Worm (Caenorhabditis elegans): ENCODE data around the gene fbxc-58.

The fbxc-58 gene

ce11 chrIV:9371126-9371525, at the start of gene fbxc-58:
Gene fbxc-58 (plus strand): TSS chrIV:9371508.
- TF ChIP-seq peb-1 (tag; optimal IDR thresholded peaks at IDR 0.05), result no peak
- peak; percentile 72 for TF ChIP-seq fos-1 (tag; optimal IDR thresholded peaks at IDR 0.05)

ce11 chrIV:9322489-9322888, 48.8 kb upstream of the fbxc-58 start:
- TF ChIP-seq Y55F3AM.14 (GFP tag; optimal IDR thresholded peaks at IDR 0.05), result no peak
- TF ChIP-seq ama-1 (optimal IDR thresholded peaks at IDR 0.05), result peak; percentile 16
- TF ChIP-seq sma-9 (GFP tag; optimal IDR thresholded peaks at IDR 0.05), result peak; percentile 37
- no peak for TF ChIP-seq sma-9 (tag; optimal IDR thresholded peaks at IDR 0.05)
- TF ChIP-seq unc-39 (tag; optimal IDR thresholded peaks at IDR 0.05), result no peak
- no peak for TF ChIP-seq nhr-6 (tag; optimal IDR thresholded peaks at IDR 0.05)
- TF ChIP-seq crh-2 (tag; optimal IDR thresholded peaks at IDR 0.05), result peak; percentile 25
- no peak for TF ChIP-seq nhr-10 (tag; optimal IDR thresholded peaks at IDR 0.05)
- no peak for TF ChIP-seq lsy-2 (tag; optimal IDR thresholded peaks at IDR 0.05)
- TF ChIP-seq sma-3 (GFP tag; optimal IDR thresholded peaks at IDR 0.05), result peak; percentile 25
- TF ChIP-seq unc-55 (GFP tag; optimal IDR thresholded peaks at IDR 0.05), result no peak
- TF ChIP-seq lin-13 (GFP tag; optimal IDR thresholded peaks at IDR 0.05), result no peak
- no peak for TF ChIP-seq fos-1 (tag; optimal IDR thresholded peaks at IDR 0.05)

- TF ChIP-seq nhr-21 (tag; optimal IDR thresholded peaks at IDR 0.05) (no peak), skn-1 (tag; optimal IDR thresholded peaks at IDR 0.05) (no peak), elt-3 (tag; optimal IDR thresholded peaks at IDR 0.05) (no peak), lin-39 (tag; optimal IDR thresholded peaks at IDR 0.05) (no peak), unc-39 (tag; optimal IDR thresholded peaks at IDR 0.05) (no peak), crh-2 (tag; optimal IDR thresholded peaks at IDR 0.05) (no peak), mbf-1 (tag; optimal IDR thresholded peaks at IDR 0.05) (no peak), nhr-10 (tag; optimal IDR thresholded peaks at IDR 0.05) (no peak), ceh-16 (tag; optimal IDR thresholded peaks at IDR 0.05) (no peak), lin-13 (GFP tag; optimal IDR thresholded peaks at IDR 0.05) (no peak), nhr-129 (tag; optimal IDR thresholded peaks at IDR 0.05) (no peak), nhr-6 (tag; optimal IDR thresholded peaks at IDR 0.05) (no peak), sma-9 (GFP tag; optimal IDR thresholded peaks at IDR 0.05) (no peak), sma-9 (tag; optimal IDR thresholded peaks at IDR 0.05) (no peak), C34F6.9 (tag; optimal IDR thresholded peaks at IDR 0.05) (no peak), nhr-25 (tag; optimal IDR thresholded peaks at IDR 0.05) (no peak), F13H6.1 (tag; optimal IDR thresholded peaks at IDR 0.05) (no peak), alr-1 (tag; optimal IDR thresholded peaks at IDR 0.05) (no peak), snpc-4 (tag; optimal IDR thresholded peaks at IDR 0.05) (no peak)
Measured at ce11 chrIV:9323989-9324506, 47.3 kb upstream of the fbxc-58 start, which contains the start of the genes nspg-11 and F49C12.15. Gene nspg-11 (minus strand): TSS chrIV:9324089. Gene F49C12.15 (plus strand): TSS chrIV:9324456.

ce11 chrIV:9327706-9328105, 43.6 kb upstream of the fbxc-58 start, which contains the start of gene clec-183:
Gene clec-183 (plus strand): TSS chrIV:9328006.
- TF ChIP-seq nhr-237 (tag; optimal IDR thresholded peaks at IDR 0.05) (no peak), gmeb-1 (tag; optimal IDR thresholded peaks at IDR 0.05) (no peak), dmd-4 (tag; optimal IDR thresholded peaks at IDR 0.05) (no peak), elt-3 (tag; optimal IDR thresholded peaks at IDR 0.05) (no peak), ztf-4 (tag; optimal IDR thresholded peaks at IDR 0.05) (no peak), mbf-1 (tag; optimal IDR thresholded peaks at IDR 0.05) (no peak), Y55F3AM.14 (GFP tag; optimal IDR thresholded peaks at IDR 0.05) (no peak), lin-13 (GFP tag; optimal IDR thresholded peaks at IDR 0.05) (no peak), ceh-16 (tag; optimal IDR thresholded peaks at IDR 0.05) (no peak), lin-39 (tag; optimal IDR thresholded peaks at IDR 0.05) (no peak)

ce11 chrIV:9330755-9331154, 40.6 kb upstream of the fbxc-58 start, which contains the start of gene nspg-7.1:
Gene nspg-7.1 (minus strand): TSS chrIV:9330855.
- TF ChIP-seq dmd-4 (tag; optimal IDR thresholded peaks at IDR 0.05) (no peak), peb-1 (tag; optimal IDR thresholded peaks at IDR 0.05) (no peak), nhr-77 (tag; optimal IDR thresholded peaks at IDR 0.05) (no peak), nhr-25 (tag; optimal IDR thresholded peaks at IDR 0.05) (no peak), nhr-10 (tag; optimal IDR thresholded peaks at IDR 0.05) (no peak), ceh-82 (tag; optimal IDR thresholded peaks at IDR 0.05) (no peak), C34F6.9 (tag; optimal IDR thresholded peaks at IDR 0.05) (no peak), nhr-21 (tag; optimal IDR thresholded peaks at IDR 0.05) (no peak), fos-1 (tag; optimal IDR thresholded peaks at IDR 0.05) (no peak)

- no peak for TF ChIP-seq mbf-1 (tag; optimal IDR thresholded peaks at IDR 0.05)
- TF ChIP-seq nhr-11 (tag; optimal IDR thresholded peaks at IDR 0.05), result no peak
- no peak for TF ChIP-seq nhr-6 (tag; optimal IDR thresholded peaks at IDR 0.05)
- peak; percentile 97 for TF ChIP-seq fos-1 (tag; optimal IDR thresholded peaks at IDR 0.05)
- TF ChIP-seq egl-27 (tag; optimal IDR thresholded peaks at IDR 0.05), result no peak
- TF ChIP-seq gmeb-1 (tag; optimal IDR thresholded peaks at IDR 0.05), result peak; percentile 10
- no peak for TF ChIP-seq ama-1 (optimal IDR thresholded peaks at IDR 0.05)
- no peak for TF ChIP-seq snpc-4 (tag; optimal IDR thresholded peaks at IDR 0.05)
- no peak for TF ChIP-seq mdl-1 (tag; optimal IDR thresholded peaks at IDR 0.05)
- TF ChIP-seq dmd-4 (tag; optimal IDR thresholded peaks at IDR 0.05), result no peak
- peak; percentile 6 for TF ChIP-seq sma-9 (GFP tag; optimal IDR thresholded peaks at IDR 0.05)
- no peak for TF ChIP-seq sma-9 (tag; optimal IDR thresholded peaks at IDR 0.05)
- TF ChIP-seq unc-55 (GFP tag; optimal IDR thresholded peaks at IDR 0.05), result no peak
- no peak for TF ChIP-seq ceh-82 (tag; optimal IDR thresholded peaks at IDR 0.05)
- TF ChIP-seq nhr-237 (tag; optimal IDR thresholded peaks at IDR 0.05), result no peak
- no peak for TF ChIP-seq peb-1 (tag; optimal IDR thresholded peaks at IDR 0.05)
- TF ChIP-seq nhr-10 (tag; optimal IDR thresholded peaks at IDR 0.05), result no peak
- no peak for TF ChIP-seq unc-62 (GFP tag; optimal IDR thresholded peaks at IDR 0.05)
- TF ChIP-seq unc-39 (tag; optimal IDR thresholded peaks at IDR 0.05), result no peak
- TF ChIP-seq C34F6.9 (tag; optimal IDR thresholded peaks at IDR 0.05), result no peak
- TF ChIP-seq nhr-129 (tag; optimal IDR thresholded peaks at IDR 0.05), result no peak
- no peak for TF ChIP-seq elt-3 (tag; optimal IDR thresholded peaks at IDR 0.05)
- TF ChIP-seq zag-1 (tag; optimal IDR thresholded peaks at IDR 0.05), result no peak
- TF ChIP-seq alr-1 (tag; optimal IDR thresholded peaks at IDR 0.05), result no peak
- TF ChIP-seq skn-1 (tag; optimal IDR thresholded peaks at IDR 0.05), result no peak
- TF ChIP-seq nhr-25 (tag; optimal IDR thresholded peaks at IDR 0.05), result no peak
- TF ChIP-seq sem-4 (tag; optimal IDR thresholded peaks at IDR 0.05), result no peak
Measured at ce11 chrIV:9333007-9333406, 38.3 kb upstream of the fbxc-58 start.

All from whole organism, L2 larva.